Worm (Caenorhabditis elegans) whole organism, midembryonic: ENCODE data around the gene nhr-110.

Source experiments
- cog-1 ChIP-seq: sonication (generic microtip); optimal IDR thresholded peaks from 2 replicates; lab custom pipeline; 2016; ENCODE audit warnings: missing genetic modification characterization, missing compliant biosample characterization
- flt-1 ChIP-seq: fragments of 200-800 bp; sonication (Bioruptor generic); IDR thresholded peaks from 2 replicates; pipeline ENCODE4 v1.3.6; 2022; ENCODE audit warnings: missing genetic modification characterization, missing compliant biosample characterization
- klf-2 ChIP-seq: fragments of 200-800 bp; sonication (Bioruptor generic); conservative IDR thresholded peaks from 2 replicates; pipeline ENCODE4 v1.3.6; 2022; ENCODE audit warnings: missing genetic modification reagents, missing genetic modification characterization, missing compliant biosample characterization
- ztf-23 ChIP-seq: fragments of 200-800 bp; sonication (Bioruptor generic); IDR thresholded peaks from 2 replicates; pipeline ENCODE4 v1.3.6; 2022; ENCODE audit warnings: missing genetic modification reagents, missing genetic modification characterization, missing compliant biosample characterization
- ztf-29 ChIP-seq: fragments of 200-800 bp; sonication (Bioruptor generic); IDR thresholded peaks from 2 replicates; pipeline ENCODE4 v1.3.6; 2022; ENCODE audit warnings: missing genetic modification reagents, missing genetic modification characterization, missing compliant biosample characterization

ce11 chrV:1662270-1662669 lies 38.0 kb upstream of the nhr-110 start, which contains the start of gene irld-40:
- no peak for TF ChIP-seq flt-1
- no peak for TF ChIP-seq ztf-29 (GFP tag; lab: Robert Waterston, UW)
- no peak for TF ChIP-seq cog-1 (tag; lab: Kevin White, UChicago)
- TF ChIP-seq klf-2, result no peak
- no peak for TF ChIP-seq ztf-23
